Worm (Caenorhabditis elegans) whole organism, L4/young adult: Measurements from ENCODE around the gene C55A6.7.
A peak's percentile ranks its signal among the peaks of the same experiment; 100 is the strongest.

Source experiments
- W03F9.2 ChIP-seq: fragments of 150-350 bp; optimal IDR thresholded peaks from 2 replicates; lab custom pipeline; 2014; ENCODE audit warnings: missing biosample characterization, missing genetic modification characterization
- dao-5 ChIP-seq: sonication (generic microtip); optimal IDR thresholded peaks from 2 replicates; lab custom pipeline; 2016; ENCODE audit warnings: missing genotype, missing genetic modification characterization, moderate library complexity, missing compliant biosample characterization
- him-1 ChIP-seq: sonication (generic microtip); optimal IDR thresholded peaks from 2 replicates; lab custom pipeline; 2016; ENCODE audit warnings: missing genotype, missing genetic modification reagents, missing genetic modification characterization, missing compliant biosample characterization

C55A6.7 gene

DNA sequence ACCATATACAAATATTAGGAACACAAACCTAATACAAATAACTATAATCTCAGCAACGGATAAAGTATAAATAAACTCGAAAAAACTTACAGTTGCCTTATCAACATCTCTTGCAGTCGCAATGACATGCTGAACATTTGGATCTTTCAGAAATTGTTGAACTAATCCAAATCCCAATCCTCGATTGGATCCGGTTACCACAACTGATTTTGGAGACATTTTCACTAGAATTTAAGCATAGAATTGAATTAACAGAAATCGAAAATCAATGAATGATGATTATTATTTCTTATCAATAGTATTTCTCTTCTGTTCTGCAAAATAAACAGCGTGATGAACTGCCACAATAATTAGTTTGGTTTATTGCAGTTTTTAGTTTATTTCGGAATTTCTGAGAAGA is at the start of gene C55A6.7, which contains the start of gene C55A6.11:
Gene C55A6.7, minus strand, starts transcription at position 316 of the 400 bp plus-strand sequence.
Gene C55A6.11, plus strand, starts transcription at position 301 of the 400 bp plus-strand sequence.
- TF ChIP-seq W03F9.2 (tag; lab: Kevin White, UChicago) (no peak), him-1 (tag; lab: Kevin White, UChicago) (no peak), dao-5 (tag; lab: Kevin White, UChicago) (no peak)

DNA sequence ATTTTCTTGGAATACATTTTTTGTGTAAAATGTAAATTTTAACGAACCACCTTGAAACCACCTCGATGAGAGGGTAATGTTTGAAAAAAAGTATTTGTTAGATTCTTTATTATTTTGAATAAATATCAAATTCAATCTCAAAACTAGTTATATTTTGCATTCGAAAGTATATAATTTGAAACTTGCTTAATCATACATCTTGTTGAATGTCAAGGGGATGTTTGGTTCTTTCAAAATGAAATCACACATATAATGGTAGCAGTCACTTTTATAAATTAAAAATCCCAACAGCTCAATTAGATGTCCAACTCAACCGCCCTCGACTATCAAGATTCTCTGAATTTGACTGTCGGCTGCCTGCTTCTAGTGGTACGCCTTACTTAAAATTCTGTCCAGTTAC is 44.2 kb upstream of the C55A6.7 start, which contains the start of gene srx-87:
Gene srx-87, plus strand, starts transcription at position 301 of the 400 bp plus-strand sequence.
- TF ChIP-seq W03F9.2 (tag; lab: Kevin White, UChicago) (no peak), dao-5 (tag; lab: Kevin White, UChicago) (no peak), him-1 (tag; lab: Kevin White, UChicago) (no peak)

DNA sequence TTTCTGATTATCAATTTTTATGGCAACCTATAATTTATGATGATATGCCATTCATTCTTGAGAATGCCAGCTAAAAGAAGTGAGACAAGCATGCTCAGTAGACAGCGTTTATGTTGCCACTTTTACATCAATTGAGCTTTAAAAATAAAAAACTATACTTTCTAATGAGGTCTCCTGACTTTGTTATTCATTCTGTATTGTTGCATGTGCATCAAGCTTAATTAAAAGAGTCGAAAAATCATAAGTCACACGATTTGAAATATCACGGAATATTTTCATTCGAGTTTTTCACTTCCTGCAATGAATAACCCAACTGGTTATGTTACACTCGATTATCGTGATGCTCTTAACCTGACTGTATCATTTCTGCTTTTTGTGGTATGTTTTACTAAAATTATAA is 42.3 kb upstream of the C55A6.7 start, which contains the start of gene srx-86:
Gene srx-86, plus strand, starts transcription at position 301 of the 400 bp plus-strand sequence.
- TF ChIP-seq him-1 (tag; lab: Kevin White, UChicago) (no peak), W03F9.2 (tag; lab: Kevin White, UChicago) (no peak), dao-5 (tag; lab: Kevin White, UChicago) (no peak)

DNA sequence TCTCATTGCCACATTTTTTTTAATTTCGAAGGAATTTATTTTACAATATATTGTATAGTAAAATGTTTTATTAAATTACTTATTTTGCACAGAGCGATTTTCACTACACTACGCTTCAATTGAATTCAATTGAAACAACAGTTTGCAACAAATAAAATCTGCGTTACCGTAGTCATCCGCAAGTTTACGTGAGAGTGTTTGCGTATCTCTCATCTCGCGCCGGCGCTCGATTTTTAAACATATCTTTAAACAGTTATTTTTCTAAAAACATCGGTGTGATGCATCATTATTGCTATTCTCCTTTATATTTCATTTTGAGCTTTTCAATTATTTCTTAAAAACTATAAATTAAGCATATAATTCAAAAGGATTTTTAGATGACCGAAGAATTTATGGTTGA is 33.9 kb upstream of the C55A6.7 start, which contains the start of gene duo-1:
Gene duo-1, plus strand, starts transcription at position 371 of the 400 bp plus-strand sequence.
- TF ChIP-seq him-1 (tag; lab: Kevin White, UChicago) (no peak), dao-5 (tag; lab: Kevin White, UChicago) (no peak), W03F9.2 (tag; lab: Kevin White, UChicago) (no peak)

DNA sequence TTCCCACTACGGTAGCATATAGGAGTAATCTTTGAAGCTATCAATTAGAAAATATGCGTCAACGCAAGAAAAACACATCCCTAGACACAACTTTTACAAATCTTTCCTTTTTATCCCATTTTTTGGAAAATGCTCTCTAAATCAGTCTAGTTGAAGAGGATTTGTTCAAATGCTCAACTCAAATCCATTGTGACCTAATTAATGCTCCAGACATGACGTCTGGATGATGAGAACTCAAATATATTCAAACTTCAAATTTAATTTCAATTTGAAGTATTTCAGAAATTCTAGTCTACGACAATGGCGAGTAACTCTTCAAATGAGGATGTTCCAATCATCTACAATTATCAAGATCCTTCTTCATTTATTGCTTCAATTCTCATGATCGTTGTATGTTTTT is 32.0 kb upstream of the C55A6.7 start, which contains the start of gene srx-85:
Gene srx-85, plus strand, starts transcription at position 301 of the 400 bp plus-strand sequence.
- no peak for TF ChIP-seq W03F9.2 (tag; lab: Kevin White, UChicago)
- no peak for TF ChIP-seq dao-5 (tag; lab: Kevin White, UChicago)
- no peak for TF ChIP-seq him-1 (tag; lab: Kevin White, UChicago)

DNA sequence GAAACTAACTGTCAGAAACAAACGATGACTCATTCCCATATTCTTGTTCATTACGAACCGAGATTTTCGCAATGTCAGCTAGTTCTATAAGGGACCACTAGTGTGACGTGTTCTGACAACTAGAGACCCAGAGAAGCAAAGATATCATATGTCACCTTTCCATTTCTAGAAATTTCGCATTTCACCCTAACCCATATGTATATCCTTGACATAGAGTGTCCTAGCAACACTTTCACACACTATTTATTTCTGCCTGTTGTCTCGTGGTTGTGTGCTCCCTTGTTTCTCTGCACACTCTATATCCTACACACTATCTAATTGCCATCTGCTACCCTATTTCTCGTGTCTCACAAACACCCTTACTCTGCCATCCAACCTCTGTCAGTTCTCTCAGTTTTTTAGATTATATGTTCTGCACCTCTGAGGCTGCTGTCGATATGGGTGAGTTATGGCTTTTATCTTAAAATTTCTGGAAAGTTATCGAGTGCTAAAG is 28.6 kb upstream of the C55A6.7 start, which contains the start of the genes F38B7.17 and F38B7.3:
Gene F38B7.17, minus strand, starts transcription at position 51 of the 493 bp plus-strand sequence.
Gene F38B7.3, plus strand, starts transcription at position 194 of the 493 bp plus-strand sequence.
- TF ChIP-seq him-1 (tag; lab: Kevin White, UChicago) (no peak), W03F9.2 (tag; lab: Kevin White, UChicago) (no peak), dao-5 (tag; lab: Kevin White, UChicago) (no peak)

DNA sequence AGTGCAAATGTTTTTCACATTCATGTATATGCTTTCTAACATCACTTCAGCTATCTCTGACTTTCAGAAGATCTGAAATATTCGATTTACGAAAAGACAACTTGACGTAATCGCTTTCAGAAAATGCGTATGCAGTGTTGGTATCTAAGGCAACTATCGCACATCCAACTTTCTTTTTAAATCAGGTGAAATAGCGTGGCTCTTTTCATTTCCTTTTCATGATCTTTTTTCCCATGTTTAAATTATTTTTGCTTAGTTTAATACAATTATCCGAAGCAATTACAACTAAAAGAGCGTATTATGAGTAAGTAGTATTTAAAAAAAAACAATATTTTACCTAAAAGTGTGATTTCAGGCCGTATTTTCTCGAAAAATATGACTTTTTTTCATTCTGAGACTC is 26.5 kb upstream of the C55A6.7 start, which contains the start of gene F38B7.11:
Gene F38B7.11, plus strand, starts transcription at position 301 of the 400 bp plus-strand sequence.
- no peak for TF ChIP-seq him-1 (tag; lab: Kevin White, UChicago)
- no peak for TF ChIP-seq W03F9.2 (tag; lab: Kevin White, UChicago)
- TF ChIP-seq dao-5 (tag; lab: Kevin White, UChicago) = no peak

DNA sequence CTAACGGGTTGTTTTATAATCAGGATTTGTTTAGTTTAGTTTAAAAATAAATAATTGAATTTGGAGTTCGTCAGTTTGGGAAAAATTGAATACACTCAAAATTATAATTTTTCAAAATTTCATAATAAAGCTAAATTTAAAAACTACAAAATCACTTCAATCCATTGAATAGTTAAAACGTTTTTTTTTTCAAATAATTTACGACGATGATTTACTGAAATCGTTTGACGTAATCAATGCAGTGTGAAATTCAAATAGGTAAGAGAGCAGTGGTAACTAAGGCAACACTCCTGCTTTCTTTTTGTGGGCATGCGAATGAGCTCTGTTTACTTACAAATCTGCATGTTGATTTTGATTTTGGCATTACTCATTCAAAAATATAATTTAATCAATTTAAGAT is 24.9 kb upstream of the C55A6.7 start, which contains the start of gene F38B7.10:
Gene F38B7.10, plus strand, starts transcription at position 301 of the 400 bp plus-strand sequence.
- no peak for TF ChIP-seq W03F9.2 (tag; lab: Kevin White, UChicago)
- no peak for TF ChIP-seq him-1 (tag; lab: Kevin White, UChicago)
- no peak for TF ChIP-seq dao-5 (tag; lab: Kevin White, UChicago)

DNA sequence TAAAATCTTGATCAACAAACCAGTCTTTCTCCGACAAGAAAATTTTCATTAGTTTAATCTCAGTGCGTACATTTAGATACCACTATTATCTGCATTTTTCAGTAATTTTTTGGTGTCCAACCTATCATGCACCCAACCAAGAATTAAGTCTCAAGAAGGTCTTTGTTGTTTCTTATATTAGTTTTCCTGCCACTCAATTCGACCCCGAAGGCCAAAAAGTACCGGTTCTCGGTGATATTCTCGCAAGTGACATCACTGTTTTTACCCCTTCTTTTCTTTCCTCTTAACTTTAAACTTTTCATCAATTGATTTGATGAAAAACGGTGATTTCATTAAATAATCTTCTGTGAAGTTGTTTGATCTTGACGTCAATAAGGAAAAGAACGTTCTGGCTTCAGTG is 23.2 kb upstream of the C55A6.7 start, which contains the start of gene F38B7.2:
Gene F38B7.2, plus strand, starts transcription at position 400 of the 400 bp plus-strand sequence.
- no peak for TF ChIP-seq him-1 (tag; lab: Kevin White, UChicago)
- TF ChIP-seq dao-5 (tag; lab: Kevin White, UChicago) = no peak
- TF ChIP-seq W03F9.2 (tag; lab: Kevin White, UChicago) = no peak

DNA sequence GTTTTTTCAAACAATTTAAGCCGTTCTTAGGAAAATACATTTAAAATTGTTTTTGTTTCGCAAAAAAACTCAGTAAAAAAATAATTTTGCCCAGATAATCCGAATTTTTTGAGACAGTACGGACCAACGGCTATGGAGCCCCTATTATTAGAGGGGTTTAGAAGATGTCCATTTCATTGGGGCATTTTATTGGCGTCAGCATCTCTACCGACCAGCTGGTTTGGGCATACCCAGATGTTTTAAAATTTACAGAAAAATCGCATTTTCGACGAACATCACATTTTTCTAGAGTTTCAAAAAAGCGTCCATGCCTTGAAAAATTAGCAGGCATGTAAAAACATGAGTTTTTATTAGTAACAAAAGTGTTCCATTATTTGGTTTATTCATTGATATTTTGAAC is 21.0 kb upstream of the C55A6.7 start:
- TF ChIP-seq him-1 (tag; lab: Kevin White, UChicago) (no peak), W03F9.2 (tag; lab: Kevin White, UChicago) (no peak), dao-5 (tag; lab: Kevin White, UChicago) (no peak)

DNA sequence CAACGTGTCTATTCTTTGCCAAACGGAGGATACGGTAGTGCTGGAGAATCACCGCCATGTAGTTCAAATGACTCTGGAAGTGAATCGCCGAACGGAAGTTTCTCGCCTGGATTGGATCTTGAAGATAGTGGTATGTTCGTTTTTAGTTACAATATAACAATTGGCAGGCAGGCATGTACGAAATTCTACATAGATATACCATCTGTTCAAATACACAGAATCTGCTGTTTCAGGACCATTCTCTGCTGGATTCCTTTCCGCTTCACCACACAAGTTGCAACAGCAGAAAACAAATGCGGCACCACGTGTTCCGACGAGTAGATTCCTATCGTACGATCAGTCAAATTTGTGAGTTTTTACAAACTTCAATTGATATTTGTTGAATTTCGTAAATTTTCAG is 19.2 kb upstream of the C55A6.7 start:
- TF ChIP-seq W03F9.2 (tag; lab: Kevin White, UChicago) = no peak
- no peak for TF ChIP-seq dao-5 (tag; lab: Kevin White, UChicago)
- no peak for TF ChIP-seq him-1 (tag; lab: Kevin White, UChicago)

DNA sequence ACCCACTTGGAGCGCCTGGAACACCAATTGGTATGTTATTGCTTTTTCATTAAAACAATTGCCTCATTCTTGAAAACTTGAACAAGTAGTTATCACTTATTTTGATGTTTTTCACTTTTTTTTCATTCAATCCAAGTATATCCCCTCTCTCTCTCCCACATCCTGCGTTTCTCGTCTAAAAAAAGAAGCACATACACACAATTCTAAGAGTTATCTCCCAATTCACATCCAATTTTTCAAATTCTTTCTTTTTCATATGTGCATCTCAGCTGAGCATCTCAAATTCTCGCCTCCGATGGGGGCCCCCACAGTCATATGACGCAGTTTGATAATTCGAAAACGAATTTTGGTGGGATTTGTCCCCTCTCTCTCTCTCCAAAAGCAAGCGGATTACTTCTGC is 16.3 kb upstream of the C55A6.7 start:
- TF ChIP-seq W03F9.2 (tag; lab: Kevin White, UChicago) (no peak), him-1 (tag; lab: Kevin White, UChicago) (no peak), dao-5 (tag; lab: Kevin White, UChicago) (no peak)

DNA sequence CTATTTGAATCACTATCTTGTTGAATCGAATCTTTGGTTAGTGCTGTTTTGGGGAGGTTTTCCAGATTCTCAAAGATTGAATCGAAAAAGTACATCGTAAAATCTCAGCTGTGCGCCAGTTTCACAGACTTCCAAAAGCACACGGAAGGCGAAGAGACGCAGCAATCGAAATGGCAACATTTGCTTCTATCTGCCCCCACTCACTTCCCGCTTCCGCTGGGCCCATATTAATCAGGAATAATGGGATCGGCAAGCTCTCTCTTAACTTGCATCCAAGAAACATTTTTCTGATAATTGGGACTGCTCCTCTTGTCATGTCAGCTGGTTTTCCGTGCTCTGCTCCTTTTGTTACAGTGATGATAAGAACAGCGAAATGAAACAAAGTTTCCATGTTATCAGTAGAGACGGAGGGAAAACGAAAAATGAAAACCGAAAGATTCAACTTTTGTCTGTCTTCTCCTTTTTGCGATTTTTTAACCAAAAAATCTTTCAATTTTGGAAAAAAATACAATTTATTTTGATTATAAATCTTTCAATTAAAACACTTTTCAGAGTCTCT is 15.3 kb upstream of the C55A6.7 start:
- TF ChIP-seq dao-5 (tag; lab: Kevin White, UChicago) (no peak), him-1 (tag; lab: Kevin White, UChicago) (no peak), W03F9.2 (tag; lab: Kevin White, UChicago) (peak; percentile 40)
